In the genomic region with DNA sequence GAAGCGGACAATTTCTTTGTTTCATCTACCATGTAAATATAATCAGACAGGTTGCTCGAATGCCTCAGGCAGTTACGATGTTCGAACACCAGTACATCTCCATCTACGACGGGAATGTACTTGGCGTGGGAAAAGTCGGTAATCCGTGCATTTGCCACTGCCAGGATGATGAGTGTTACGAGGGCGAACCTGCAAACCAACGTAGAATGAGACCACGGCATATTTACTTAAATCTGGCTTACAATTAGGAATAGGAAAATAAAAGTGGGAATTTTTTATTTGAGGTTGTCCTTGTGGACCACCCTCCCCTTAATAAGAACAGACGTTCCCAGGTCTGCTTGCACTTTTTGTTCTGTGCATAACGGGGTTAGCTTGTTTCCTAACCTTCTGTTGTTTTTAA, we compare ENCODE assay signal across 2 fruit fly cellular contexts.
TF ChIP-seq lines count a peak whose summit lies in the region.

No protein-coding gene starts in this region.

TF ChIP-seq in whole organism, 6 proteins besides CTCF, POLR2A, EP300 and RAD21:
- TF ChIP-seq pan (optimal IDR thresholded peaks at IDR 0.05; lab: Kevin White, UChicago) = peak; percentile 72

TF ChIP-seq in whole organism, wandering third instar larva, 38 proteins besides CTCF, POLR2A, EP300 and RAD21:
- peak; percentile 85 for TF ChIP-seq pan (optimal IDR thresholded peaks at IDR 0.05; lab: Kevin White, UChicago)
